Fruit fly (Drosophila melanogaster): ENCODE data around the gene CG42446.

Gene CG42446

DNA sequence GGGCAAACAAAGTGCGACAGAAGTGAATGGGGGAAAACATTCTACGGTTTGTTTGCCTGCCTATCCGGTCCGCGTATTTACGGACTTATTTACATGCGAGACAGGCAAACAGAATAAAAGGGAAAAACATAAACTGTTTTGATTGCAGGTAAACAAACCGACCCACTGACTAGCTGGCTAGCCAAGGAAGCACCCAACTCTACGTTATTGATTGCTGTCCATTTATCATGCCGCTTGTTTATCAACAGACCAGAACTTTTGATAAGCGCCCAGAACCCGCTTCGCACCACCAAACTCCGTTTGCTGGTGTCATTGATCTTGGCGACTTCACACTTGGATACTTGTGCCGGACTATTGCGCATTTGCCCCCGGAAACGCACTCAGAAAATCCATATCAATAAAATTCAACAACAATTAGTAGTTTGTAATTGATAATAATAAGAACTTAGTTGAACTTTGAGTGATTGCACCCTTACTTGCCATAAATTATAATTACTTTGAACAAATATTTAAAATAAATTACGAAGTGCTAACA is 28.0 kb downstream of the CG42446 start (continued):
- TF ChIP-seq sima (GFP tag; optimal IDR thresholded peaks at IDR 0.05) (no peak), CG3838 (GFP tag; optimal IDR thresholded peaks at IDR 0.05) (peak; percentile 58), tin (GFP tag; optimal IDR thresholded peaks at IDR 0.05) (no peak), Gsc (GFP tag; IDR thresholded peaks at IDR 0.05) (no peak), CG17361 (GFP tag; IDR thresholded peaks at IDR 0.05) (peak; percentile 58; the same call in 2 of the 3 replicates), Atf6 (GFP tag; IDR thresholded peaks at IDR 0.05) (peak; percentile 44; the same call in 1 of the 2 replicates), Opbp (GFP tag; IDR thresholded peaks at IDR 0.05; ENCODE audit: partially characterized antibody) (no peak), CG34422 (GFP tag; IDR thresholded peaks at IDR 0.05) (0 out of 3 replicates have a peak, but pooled peaks have one; percentile 19), MESR4 (GFP tag; optimal IDR thresholded peaks at IDR 0.05) (peak; percentile 14), Vsx1 (GFP tag; optimal IDR thresholded peaks at IDR 0.05) (peak; percentile 75), CG5180 (GFP tag; optimal IDR thresholded peaks at IDR 0.05) (peak; percentile 45), Myb (GFP tag; optimal IDR thresholded peaks at IDR 0.05) (peak; percentile 34), Adf1 (GFP tag; IDR thresholded peaks at IDR 0.05) (no peak), sens-2 (GFP tag; IDR thresholded peaks at IDR 0.05) (peak; percentile 23; the same call in 1 of the 2 replicates), yki (optimal IDR thresholded peaks at IDR 0.05) (no peak), BtbVII (GFP tag; optimal IDR thresholded peaks at IDR 0.05) (peak; percentile 41), Drgx (GFP tag; IDR thresholded peaks at IDR 0.05) (no peak), Blimp-1 (GFP tag; optimal IDR thresholded peaks at IDR 0.05) (peak; percentile 49), unc-4 (GFP tag; IDR thresholded peaks at IDR 0.05; ENCODE audit: partially characterized antibody) (no peak), klu (GFP tag; IDR thresholded peaks at IDR 0.05) (0 out of 2 replicates have a peak, but pooled peaks have one; percentile 24), NK7.1 (GFP tag; optimal IDR thresholded peaks at IDR 0.05) (peak; percentile 60), tx (GFP tag; optimal IDR thresholded peaks at IDR 0.05) (peak; percentile 23), Dll (GFP tag; IDR thresholded peaks at IDR 0.05; ENCODE audit: partially characterized antibody) (no peak), zen2 (GFP tag; IDR thresholded peaks at IDR 0.05; ENCODE audit: partially characterized antibody) (no peak), hbn (GFP tag; IDR thresholded peaks at IDR 0.05; ENCODE audit: partially characterized antibody) (no peak), HLH4C (GFP tag; IDR thresholded peaks at IDR 0.05; ENCODE audit: partially characterized antibody) (no peak), vnd (GFP tag; IDR thresholded peaks at IDR 0.05; ENCODE audit: partially characterized antibody) (no peak), Med (GFP tag) (peak; percentile 96), CG16779 (GFP tag; IDR thresholded peaks at IDR 0.05) (0 out of 2 replicates have a peak, but pooled peaks have one; percentile 53), CG2889 (GFP tag; IDR thresholded peaks at IDR 0.05) (0 out of 3 replicates have a peak, but pooled peaks have one; percentile 35), CG4328 (GFP tag; optimal IDR thresholded peaks at IDR 0.05) (peak; percentile 73), nau (GFP tag; optimal IDR thresholded peaks at IDR 0.05) (peak; percentile 76), CG12391 (tag; optimal IDR thresholded peaks at IDR 0.05) (peak; percentile 19), CG10979 (tag; optimal IDR thresholded peaks at IDR 0.05) (peak; percentile 42), CG3407 (GFP tag; optimal IDR thresholded peaks at IDR 0.05) (peak; percentile 87), CG6813 (GFP tag; optimal IDR thresholded peaks at IDR 0.05) (peak; percentile 86), CG8290 (GFP tag; optimal IDR thresholded peaks at IDR 0.05) (peak; percentile 68), CG8290 (tag; optimal IDR thresholded peaks at IDR 0.05) (peak; percentile 91 to 93), CG4404 (GFP tag; IDR thresholded peaks at IDR 0.05) (no peak), CG32767 (GFP tag; IDR thresholded peaks at IDR 0.05) (0 out of 2 replicates have a peak, but pooled peaks have one; percentile 31), chn (GFP tag; optimal IDR thresholded peaks at IDR 0.05) (no peak), oc (tag; optimal IDR thresholded peaks at IDR 0.05) (peak; percentile 25), CG17186 (GFP tag; optimal IDR thresholded peaks at IDR 0.05) (peak; percentile 37), danr (GFP tag; IDR thresholded peaks at IDR 0.05) (peak; percentile 60; the same call in 1 of the 2 replicates), CG8765 (GFP tag; IDR thresholded peaks at IDR 0.05) (no peak), eve (GFP tag; optimal IDR thresholded peaks at IDR 0.05) (no peak), Rfx (GFP tag; IDR thresholded peaks at IDR 0.05) (peak; percentile 62; the same call in 1 of the 2 replicates), zen (tag; optimal IDR thresholded peaks at IDR 0.05) (no peak), CG11723 (GFP tag; optimal IDR thresholded peaks at IDR 0.05) (peak; percentile 77), CG2678 (tag; optimal IDR thresholded peaks at IDR 0.05) (peak; percentile 72)
